Fruit fly (Drosophila melanogaster): Measurements from ENCODE around the gene Cpr72Ea.

The Cpr72Ea gene

DNA sequence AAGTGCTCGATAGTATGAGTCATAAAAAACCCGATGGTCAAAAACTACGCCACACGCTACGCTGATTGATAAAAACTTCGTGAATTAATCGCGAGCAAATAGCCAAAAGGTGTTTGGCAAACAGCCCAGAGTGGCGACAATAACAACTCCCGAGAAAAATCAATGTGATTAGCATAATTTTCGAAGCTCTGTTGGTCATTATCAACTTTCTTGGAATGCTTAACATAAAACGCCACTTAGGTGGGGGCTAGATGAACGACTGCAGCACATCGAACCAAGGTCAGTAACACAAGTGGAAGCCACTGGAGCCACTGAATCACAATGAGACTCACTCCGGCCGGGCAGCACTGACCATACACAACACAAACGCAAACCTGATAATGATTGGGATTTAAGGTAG is 24.7 kb upstream of the Cpr72Ea start (continued):
- TF ChIP-seq Awh (GFP tag; IDR thresholded peaks at IDR 0.05) (peak; percentile 47), mld (GFP tag; IDR thresholded peaks at IDR 0.05; ENCODE audit: partially characterized antibody) (no peak), Usf (GFP tag; optimal IDR thresholded peaks at IDR 0.05) (no peak), Ssrp (tag; optimal IDR thresholded peaks at IDR 0.05) (no peak), fd64A (GFP tag; optimal IDR thresholded peaks at IDR 0.05) (no peak), oc (tag; optimal IDR thresholded peaks at IDR 0.05) (peak; percentile 47), CG12104 (GFP tag; optimal IDR thresholded peaks at IDR 0.05) (no peak), Fer2 (tag; optimal IDR thresholded peaks at IDR 0.05) (no peak), chinmo (GFP tag; IDR thresholded peaks at IDR 0.05; ENCODE audit: partially characterized antibody) (peak; percentile 71; the same call in 1 of the 4 replicates), CG3281 (GFP tag; optimal IDR thresholded peaks at IDR 0.05) (no peak), CG13894 (tag; optimal IDR thresholded peaks at IDR 0.05) (no peak), CG16863 (GFP tag; optimal IDR thresholded peaks at IDR 0.05) (no peak), Sry-δ (GFP tag; optimal IDR thresholded peaks at IDR 0.05) (no peak), pros (GFP tag; optimal IDR thresholded peaks at IDR 0.05) (peak; percentile 62), Vsx1 (GFP tag; optimal IDR thresholded peaks at IDR 0.05) (no peak), gem (tag; optimal IDR thresholded peaks at IDR 0.05) (no peak), CG1233 (GFP tag; optimal IDR thresholded peaks at IDR 0.05) (no peak), dan (GFP tag; IDR thresholded peaks at IDR 0.05) (no peak), usp (GFP tag; optimal IDR thresholded peaks at IDR 0.05) (no peak), CG14667 (GFP tag; IDR thresholded peaks at IDR 0.05) (no peak), CG10431 (GFP tag; optimal IDR thresholded peaks at IDR 0.05) (no peak), Drgx (GFP tag; IDR thresholded peaks at IDR 0.05) (no peak), dati (GFP tag; IDR thresholded peaks at IDR 0.05) (no peak), zen (tag; optimal IDR thresholded peaks at IDR 0.05) (no peak), CG13624 (GFP tag; optimal IDR thresholded peaks at IDR 0.05) (no peak), CG1832 (GFP tag; optimal IDR thresholded peaks at IDR 0.05) (no peak), hth (optimal IDR thresholded peaks at IDR 0.05) (no peak), Xrp1 (GFP tag; IDR thresholded peaks at IDR 0.05) (no peak), CG10979 (tag; optimal IDR thresholded peaks at IDR 0.05) (no peak), pb (GFP tag; optimal IDR thresholded peaks at IDR 0.05) (no peak), Med (GFP tag) (peak; percentile 20), CG10462 (GFP tag; optimal IDR thresholded peaks at IDR 0.05) (no peak), cwo (GFP tag; optimal IDR thresholded peaks at IDR 0.05) (no peak), h (optimal IDR thresholded peaks at IDR 0.05) (no peak), pum (GFP tag; optimal IDR thresholded peaks at IDR 0.05) (no peak), CG16815 (GFP tag; optimal IDR thresholded peaks at IDR 0.05) (no peak), Hr78 (GFP tag; optimal IDR thresholded peaks at IDR 0.05) (no peak), HHEX (GFP tag; optimal IDR thresholded peaks at IDR 0.05) (no peak), CG7271 (tag; optimal IDR thresholded peaks at IDR 0.05) (no peak), CG7928 (GFP tag; optimal IDR thresholded peaks at IDR 0.05) (no peak), bigmax (GFP tag; optimal IDR thresholded peaks at IDR 0.05) (no peak), CG32532 (GFP tag; IDR thresholded peaks at IDR 0.05) (0 out of 2 replicates have a peak, but pooled peaks have one; percentile 10), CG13296 (GFP tag; optimal IDR thresholded peaks at IDR 0.05) (no peak), CG11093 (GFP tag; IDR thresholded peaks at IDR 0.05) (no peak), CG1792 (GFP tag; optimal IDR thresholded peaks at IDR 0.05) (no peak), insv (GFP tag; optimal IDR thresholded peaks at IDR 0.05) (no peak), CG3838 (GFP tag; optimal IDR thresholded peaks at IDR 0.05) (no peak), CG31441 (GFP tag; IDR thresholded peaks at IDR 0.05) (no peak), Adf1 (GFP tag; IDR thresholded peaks at IDR 0.05) (no peak), E2f1 (GFP tag; IDR thresholded peaks at IDR 0.05) (no peak), org-1 (GFP tag; optimal IDR thresholded peaks at IDR 0.05) (no peak), CG17328 (GFP tag; IDR thresholded peaks at IDR 0.05) (no peak)
